Fruit fly (Drosophila melanogaster) Kc167 (cell line): Measurements from ENCODE around the gene Rcc1.

Experiments used
- Myc ChIP-seq: fragments of >200 bp; optimal IDR thresholded peaks from 2 replicates; lab custom pipeline; 2017; ENCODE audit warnings: missing external identifiers
- Sin3A ChIP-seq: fragments of >200 bp; optimal IDR thresholded peaks from 2 replicates; lab custom pipeline; 2018; ENCODE audit warnings: missing external identifiers
- h ChIP-seq: fragments of >200 bp; optimal IDR thresholded peaks from 3 replicates; lab custom pipeline; 2018; ENCODE audit warnings: missing external identifiers
- insv ChIP-seq: fragments of >200 bp; optimal IDR thresholded peaks from 3 replicates; lab custom pipeline; 2018; ENCODE audit warnings: missing external identifiers
- psq ChIP-seq: fragments of >200 bp; optimal IDR thresholded peaks from 2 replicates; lab custom pipeline; 2017; ENCODE audit warnings: missing external identifiers
- ttk ChIP-seq: sonication (Bioruptor generic); optimal IDR thresholded peaks from 2 replicates; lab custom pipeline; 2017; ENCODE audit warnings: missing external identifiers

DNA sequence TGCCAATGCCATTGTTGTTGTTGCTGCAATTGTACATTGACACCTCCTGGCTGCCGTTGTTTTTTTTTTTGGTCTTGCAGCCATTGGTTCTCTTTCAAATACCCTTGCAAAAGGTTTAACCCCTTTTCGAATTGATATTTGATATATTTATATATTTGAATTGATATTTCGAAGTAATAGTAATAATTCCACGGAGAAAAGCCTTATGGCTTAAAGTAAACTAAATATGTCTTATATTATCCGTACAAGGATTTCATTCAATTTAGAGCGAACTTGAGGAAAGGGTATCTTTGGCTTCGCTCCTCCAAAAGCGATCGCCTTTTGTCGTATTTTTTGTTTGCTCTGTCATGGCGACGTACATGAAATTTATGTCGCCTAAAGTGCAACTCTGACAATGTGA lies 8.9 kb upstream of the Rcc1 start:
- TF ChIP-seq ttk (lab: Kevin White, UChicago) (no peak), insv (no peak), Sin3A (lab: Kevin White, UChicago) (no peak), h (lab: Kevin White, UChicago) (no peak), psq (no peak), Myc (no peak)
